Fruit fly (Drosophila melanogaster) Kc167 (cell line): ENCODE results near the gene CG11350.

Experiments
- h ChIP-seq: fragments of >200 bp; optimal IDR thresholded peaks from 3 replicates; lab custom pipeline; 2018; ENCODE audit warnings: missing external identifiers
- psq ChIP-seq: fragments of >200 bp; optimal IDR thresholded peaks from 2 replicates; lab custom pipeline; 2017; ENCODE audit warnings: missing external identifiers
- ttk ChIP-seq: sonication (Bioruptor generic); optimal IDR thresholded peaks from 2 replicates; lab custom pipeline; 2017; ENCODE audit warnings: missing external identifiers

DNA sequence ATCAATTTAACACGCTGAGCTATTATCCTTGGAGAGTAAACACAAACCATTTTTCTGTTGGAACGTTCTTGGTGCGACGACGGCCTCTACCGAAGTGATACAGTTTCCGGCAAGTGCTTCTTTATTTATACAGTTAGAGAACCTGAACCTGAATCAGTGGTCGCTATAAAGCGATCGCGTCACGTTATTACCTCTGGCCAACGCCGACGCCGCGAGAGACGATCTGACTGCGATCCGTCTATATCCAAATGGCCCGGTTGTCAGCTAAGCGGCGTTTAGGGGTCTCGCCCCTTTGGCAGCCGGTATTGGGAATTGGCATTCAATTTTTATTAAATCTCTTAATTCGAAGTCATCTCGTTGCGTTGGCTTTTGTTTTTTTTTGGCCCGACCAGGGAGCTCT is 24.5 kb upstream of the CG11350 start, which contains the start of gene CG11345:
- TF ChIP-seq psq (lab: Kevin White, UChicago), result no peak
- TF ChIP-seq h, result no peak
- TF ChIP-seq ttk (lab: Kevin White, UChicago), result no peak
